Fruit fly (Drosophila melanogaster) whole organism, pupa: ENCODE results near the gene nwk.

Experiments used
- CG10348 ChIP-seq: fragments of 200-800 bp; sonication (Bioruptor generic); IDR thresholded peaks from 2 replicates; pipeline ENCODE4 v1.3.6; 2022; ENCODE audit warnings: missing biosample characterization, missing genetic modification characterization
- CG12605 ChIP-seq: fragments of 200-800 bp; sonication (Bioruptor generic); IDR thresholded peaks from 2 replicates; pipeline ENCODE4 v1.3.6; 2022; ENCODE audit warnings: missing biosample characterization, missing genetic modification characterization
- CG13204 ChIP-seq: fragments of 200-800 bp; sonication (Bioruptor generic); optimal IDR thresholded peaks from 2 replicates; lab custom pipeline; 2018; ENCODE audit warnings: missing biosample characterization, mild to moderate bottlenecking, missing genetic modification characterization, moderate library complexity
- CG14655 ChIP-seq: fragments of 200-800 bp; sonication (Bioruptor generic); optimal IDR thresholded peaks from 3 replicates; lab custom pipeline; 2017; ENCODE audit warnings: mild to moderate bottlenecking, missing biosample characterization, missing genetic modification reagents, missing genetic modification characterization
- CG15710 ChIP-seq: fragments of 200-800 bp; sonication (Bioruptor generic); optimal IDR thresholded peaks from 2 replicates; lab custom pipeline; 2018; ENCODE audit warnings: missing biosample characterization, mild to moderate bottlenecking, missing genetic modification characterization, moderate library complexity
- CG32121 ChIP-seq: fragments of 200-800 bp; sonication (Bioruptor generic); IDR thresholded peaks from 2 replicates; pipeline ENCODE4 v1.3.6; 2022; ENCODE audit warnings: missing biosample characterization, missing genetic modification characterization
- CG34367 ChIP-seq: fragments of 200-800 bp; sonication (Bioruptor generic); optimal IDR thresholded peaks from 2 replicates; lab custom pipeline; 2018; ENCODE audit warnings: missing biosample characterization, mild to moderate bottlenecking, missing genetic modification characterization
- CG4496 ChIP-seq: fragments of 200-800 bp; sonication (Bioruptor generic); IDR thresholded peaks from 3 replicates; pipeline ENCODE4 v1.3.6; 2022; ENCODE audit warnings: missing biosample characterization, missing genetic modification characterization
- CG8159 ChIP-seq: fragments of 200-800 bp; sonication (Bioruptor generic); optimal IDR thresholded peaks from 3 replicates; lab custom pipeline; 2018; ENCODE audit warnings: missing biosample characterization, mild to moderate bottlenecking, missing genetic modification characterization, moderate library complexity
- CG8301 ChIP-seq: fragments of 200-800 bp; sonication (Bioruptor generic); optimal IDR thresholded peaks from 2 replicates; lab custom pipeline; 2018; ENCODE audit warnings: missing biosample characterization, mild to moderate bottlenecking, missing genetic modification characterization
- CG9948 ChIP-seq: fragments of 200-800 bp; sonication (Bioruptor generic); optimal IDR thresholded peaks from 2 replicates; lab custom pipeline; 2018; ENCODE audit warnings: missing biosample characterization, mild to moderate bottlenecking, missing genetic modification characterization, moderate library complexity
- D1 ChIP-seq: fragments of 200-800 bp; sonication (Bioruptor generic); optimal IDR thresholded peaks from 2 replicates; lab custom pipeline; 2018; ENCODE audit warnings: missing biosample characterization, mild to moderate bottlenecking, missing genetic modification characterization, moderate library complexity
- EcR ChIP-seq: fragments of 200-800 bp; sonication (Bioruptor generic); optimal IDR thresholded peaks from 3 replicates; lab custom pipeline; 2019; ENCODE audit warnings: missing biosample characterization, missing genetic modification characterization, mild to moderate bottlenecking, moderate library complexity, missing genetic modification reagents
- Ets98B ChIP-seq: fragments of 200-800 bp; sonication (Bioruptor generic); IDR thresholded peaks from 2 replicates; pipeline ENCODE4 v1.3.6; 2022; ENCODE audit warnings: missing biosample characterization, missing genetic modification characterization
- Pif1A ChIP-seq: fragments of 200-800 bp; sonication (Bioruptor generic); optimal IDR thresholded peaks from 3 replicates; lab custom pipeline; 2016; ENCODE audit warnings: missing biosample characterization, missing genetic modification characterization
- Pif1B ChIP-seq: fragments of 200-800 bp; sonication (Bioruptor generic); optimal IDR thresholded peaks from 3 replicates; lab custom pipeline; 2016; ENCODE audit warnings: missing biosample characterization, missing genetic modification characterization
- Snoo ChIP-seq: fragments of 200-800 bp; sonication (Bioruptor generic); optimal IDR thresholded peaks from 3 replicates; lab custom pipeline; 2017; ENCODE audit warnings: missing biosample characterization, mild to moderate bottlenecking, missing genetic modification characterization, inconsistent platforms
- fd96Ca ChIP-seq: fragments of 200-800 bp; sonication (Bioruptor generic); IDR thresholded peaks from 3 replicates; pipeline ENCODE4 v1.3.6; 2022; ENCODE audit warnings: missing biosample characterization, missing genetic modification characterization
- gl ChIP-seq: fragments of 200-800 bp; sonication (Bioruptor generic); optimal IDR thresholded peaks from 2 replicates; lab custom pipeline; 2018; ENCODE audit warnings: missing biosample characterization, mild to moderate bottlenecking, missing genetic modification characterization
- rn ChIP-seq: fragments of 200-800 bp; sonication (Bioruptor generic); IDR thresholded peaks from 2 replicates; pipeline ENCODE4 v1.3.6; 2022; ENCODE audit warnings: missing biosample characterization, missing genetic modification characterization

Gene nwk

DNA sequence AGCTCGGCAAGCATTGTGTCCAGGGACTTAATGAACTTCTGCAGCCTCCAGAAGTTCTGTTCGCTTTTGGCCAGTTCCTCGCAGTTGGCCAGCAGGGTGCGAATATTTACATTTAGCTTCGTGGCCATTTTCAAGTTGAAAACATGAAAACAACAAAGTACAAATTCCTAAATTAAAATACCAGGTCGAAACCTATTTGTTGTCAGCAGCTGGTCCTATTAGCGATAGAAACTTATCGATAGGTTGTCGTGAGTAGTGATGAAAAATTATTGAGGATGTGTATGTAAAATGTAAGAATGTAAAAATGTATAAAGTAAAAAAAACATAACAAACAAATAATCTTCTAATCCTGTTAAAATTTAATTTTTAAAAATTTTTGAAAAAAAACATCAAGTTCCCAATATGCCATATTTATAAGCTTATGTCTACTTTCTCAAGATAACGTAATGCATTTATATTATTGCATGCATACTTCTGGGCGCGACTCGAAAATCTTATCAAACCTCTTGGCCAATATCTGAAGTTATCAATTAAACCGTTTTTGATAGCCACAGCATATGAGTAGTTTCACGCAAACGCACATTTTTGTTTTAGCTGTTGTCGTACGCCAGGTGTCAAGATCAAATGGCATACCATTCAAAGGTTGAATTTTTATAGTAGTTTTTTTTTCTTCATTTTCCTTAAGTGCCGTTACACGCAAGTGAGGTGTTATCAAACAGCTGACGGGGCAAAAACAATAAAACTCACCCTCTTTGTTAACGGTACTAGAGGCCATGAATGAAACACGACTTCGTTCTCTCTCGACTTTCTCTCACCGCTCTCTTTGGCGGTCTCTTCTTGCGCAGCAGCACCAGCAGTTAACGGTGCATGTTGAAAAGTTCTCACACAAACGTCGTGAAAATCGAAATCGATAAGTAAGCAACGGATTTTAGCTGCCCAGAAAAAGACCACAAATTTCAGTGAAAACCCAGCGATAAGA is at the start of gene nwk, which contains the start of gene Use1:
nwk (plus strand) TSS at position 885 of the 979 bp plus-strand sequence.
Use1 (minus strand) TSS at position 206 of the 979 bp plus-strand sequence.
- TF ChIP-seq D1 (tag; lab: Kevin White, UChicago) (peak; percentile 67), Pif1B (GFP tag; lab: Kevin White, UChicago) (no peak)

DNA sequence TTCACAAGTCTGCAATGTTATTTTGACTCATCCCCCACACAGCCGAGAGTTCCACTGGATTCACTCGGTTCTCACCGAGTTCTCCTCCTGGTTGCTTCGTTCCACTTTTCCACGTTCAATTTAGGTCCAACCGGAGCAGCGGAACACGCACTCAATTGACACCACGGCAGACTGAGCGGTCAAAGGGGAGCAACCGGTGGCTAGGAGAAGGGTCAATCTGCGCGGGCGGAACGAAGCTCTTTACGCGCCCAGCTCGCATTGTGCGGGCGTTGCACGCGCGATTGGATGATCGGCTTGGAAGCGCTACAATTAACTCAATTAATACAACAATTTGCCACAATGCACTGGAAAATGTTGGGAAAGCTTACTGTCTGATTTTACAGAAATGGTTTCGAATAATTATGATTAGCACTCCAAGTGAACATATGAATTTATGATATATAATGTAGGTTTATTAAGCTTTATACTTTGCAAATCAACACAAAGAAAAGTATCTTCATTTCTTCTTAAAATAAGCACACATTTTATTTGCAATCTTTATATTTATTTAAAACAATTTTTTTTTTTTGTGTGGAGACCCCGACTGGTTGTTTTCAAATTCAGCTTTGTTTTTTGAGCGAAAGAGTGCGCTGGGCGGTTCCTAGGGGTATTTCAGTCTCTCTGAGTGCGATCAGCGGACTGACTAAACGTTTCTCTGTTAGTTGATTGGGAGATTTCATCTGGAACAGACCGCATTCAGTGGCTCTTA is 45.1 kb upstream of the nwk start, which contains the start of gene CG32032:
CG32032 (plus strand) TSS at position 698 of the 748 bp plus-strand sequence.
- TF ChIP-seq Pif1A: no peak
- TF ChIP-seq CG15710 (tag; lab: Kevin White, UChicago): peak; percentile 42
- TF ChIP-seq CG32121 (GFP tag; lab: Robert Waterston, UW): peak; percentile 44; the same call in 1 of the 2 replicates
- peak; percentile 61 for TF ChIP-seq CG8159 (tag; lab: Kevin White, UChicago)
- no peak for TF ChIP-seq CG13204

dm6 chr3L:9094980-9095425 is 42.7 kb upstream of the nwk start:
- TF ChIP-seq CG12605 (GFP tag; lab: Robert Waterston, UW) (no peak), CG32121 (GFP tag; lab: Robert Waterston, UW) (no peak), gl (no peak), D1 (tag; lab: Kevin White, UChicago) (no peak), EcR (GFP tag; lab: Kevin White, UChicago) (no peak), CG9948 (tag; lab: Kevin White, UChicago) (no peak), CG10348 (GFP tag; lab: Robert Waterston, UW) (no peak)

DNA sequence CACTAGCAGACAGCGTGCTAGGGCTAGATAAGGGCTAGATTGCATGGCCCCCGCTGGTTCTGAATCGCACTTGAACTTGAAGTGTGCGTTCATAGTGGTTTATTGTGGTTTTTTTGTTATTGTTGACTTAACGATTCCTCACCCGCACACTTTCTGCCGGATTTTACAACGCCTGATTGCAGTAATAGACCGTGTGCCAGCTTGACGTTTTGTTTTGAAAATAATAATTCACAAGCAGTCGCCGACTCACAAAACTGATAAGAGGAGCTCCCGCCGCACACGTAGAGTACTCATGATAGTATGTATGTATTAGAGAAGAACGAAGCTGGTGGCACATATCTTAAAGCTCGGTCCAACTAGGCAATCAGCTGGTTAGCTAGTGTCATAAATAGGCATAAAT is 42.0 kb upstream of the nwk start:
- TF ChIP-seq CG13204 (no peak), Ets98B (GFP tag; lab: Robert Waterston, UW) (no peak), D1 (tag; lab: Kevin White, UChicago) (no peak), CG8301 (tag; lab: Kevin White, UChicago) (no peak), CG34367 (no peak), gl (no peak), Pif1B (GFP tag; lab: Kevin White, UChicago) (no peak), rn (no peak), EcR (GFP tag; lab: Kevin White, UChicago) (no peak), CG12605 (GFP tag; lab: Robert Waterston, UW) (no peak), CG9948 (tag; lab: Kevin White, UChicago) (no peak), CG32121 (GFP tag; lab: Robert Waterston, UW) (no peak), CG4496 (GFP tag; lab: Robert Waterston, UW) (no peak), CG14655 (no peak), CG10348 (GFP tag; lab: Robert Waterston, UW) (no peak), CG15710 (tag; lab: Kevin White, UChicago) (no peak), Pif1A (no peak)

dm6 chr3L:9096648-9097047 is 41.0 kb upstream of the nwk start, which contains the start of gene CG13315:
CG13315 (plus strand) TSS chr3L:9096877.
- no peak for TF ChIP-seq CG8159 (tag; lab: Kevin White, UChicago)
- TF ChIP-seq CG34367: no peak
- TF ChIP-seq CG32121 (GFP tag; lab: Robert Waterston, UW): no peak
- no peak for TF ChIP-seq D1 (tag; lab: Kevin White, UChicago)
- TF ChIP-seq Snoo (tag; lab: Kevin White, UChicago): no peak
- no peak for TF ChIP-seq Ets98B (GFP tag; lab: Robert Waterston, UW)

DNA sequence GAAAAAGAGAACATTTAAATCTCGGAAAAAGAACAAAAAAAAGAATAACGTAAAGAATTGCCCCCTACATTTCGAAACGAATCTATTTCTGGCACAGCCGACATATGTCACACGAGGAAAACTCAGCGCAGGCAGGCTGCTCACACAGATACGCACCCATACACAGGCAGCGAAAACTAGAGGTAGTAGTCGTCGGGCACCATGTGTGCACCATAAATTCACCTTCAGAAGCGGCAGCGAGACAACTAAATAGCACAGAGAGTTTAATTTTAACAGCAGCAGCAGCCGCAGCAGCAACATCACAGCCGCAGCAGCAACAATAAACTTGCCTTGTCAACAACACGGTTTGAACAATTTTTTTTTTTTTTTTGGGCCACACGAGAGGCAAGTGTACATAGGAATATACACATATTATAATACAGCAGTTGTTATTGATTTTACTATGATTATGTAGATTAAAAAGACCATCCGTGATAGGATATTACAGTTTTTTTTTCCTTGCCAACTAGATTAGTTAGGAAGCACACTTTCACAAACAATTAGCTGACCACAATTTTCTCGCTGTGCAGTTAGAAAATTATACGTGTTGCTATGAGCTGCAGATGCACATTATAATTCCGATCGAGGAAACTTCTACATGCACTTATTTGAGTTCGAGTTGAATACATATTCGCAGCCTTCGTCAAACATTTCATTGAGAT is 23.9 kb upstream of the nwk start:
- TF ChIP-seq Pif1A: peak; percentile 23
- TF ChIP-seq Snoo (tag; lab: Kevin White, UChicago): no peak
- TF ChIP-seq CG8159 (tag; lab: Kevin White, UChicago): no peak

dm6 chr3L:9114404-9114803 is 23.3 kb upstream of the nwk start:
- TF ChIP-seq Snoo (tag; lab: Kevin White, UChicago) (no peak), CG32121 (GFP tag; lab: Robert Waterston, UW) (no peak), EcR (GFP tag; lab: Kevin White, UChicago) (no peak), CG4496 (GFP tag; lab: Robert Waterston, UW) (no peak), CG12605 (GFP tag; lab: Robert Waterston, UW) (no peak), CG10348 (GFP tag; lab: Robert Waterston, UW) (no peak), Pif1B (GFP tag; lab: Kevin White, UChicago) (no peak), CG14655 (no peak), gl (no peak), Pif1A (no peak), CG8159 (tag; lab: Kevin White, UChicago) (no peak), CG15710 (tag; lab: Kevin White, UChicago) (no peak), rn (no peak), CG13204 (no peak), fd96Ca (GFP tag; lab: Robert Waterston, UW) (no peak), CG8301 (tag; lab: Kevin White, UChicago) (no peak)
- TF ChIP-seq, all 21 proteins: peak for 0
